Fruit fly (Drosophila melanogaster) whole organism, wandering third instar larva: ENCODE measurements around the gene CG46308.

Source experiments
- Dfd ChIP-seq: fragments of >200 bp; optimal IDR thresholded peaks from 2 replicates; lab custom pipeline; 2017; ENCODE audit warnings: missing biosample characterization, missing genetic modification characterization
- Jra ChIP-seq: sonication (Bioruptor generic); optimal IDR thresholded peaks from 2 replicates; lab custom pipeline; 2016; ENCODE audit warnings: missing biosample characterization, missing genetic modification characterization
- br ChIP-seq: fragments of 200-800 bp; sonication (Bioruptor generic); optimal IDR thresholded peaks from 2 replicates; lab custom pipeline; 2016; ENCODE audit warnings: missing biosample characterization, missing genetic modification characterization
- dl ChIP-seq, 2 experiments: fragments of 175-275, 200-275 bp in 1 of 2; fragments of 200-275 bp in 1 of 2; sonication (Bioruptor generic); optimal IDR thresholded peaks; lab custom pipeline; 2018; ENCODE audit warnings: mild to moderate bottlenecking in 2 of 2, missing biosample characterization in 2 of 2, missing genetic modification characterization in 2 of 2, moderate library complexity in 2 of 2; ENCODE audit not compliant: partially characterized antibody in 2 of 2, insufficient read depth in 1 of 2
- psq ChIP-seq: fragments of 200-800 bp; sonication (Bioruptor generic); optimal IDR thresholded peaks from 3 replicates; lab custom pipeline; 2017; ENCODE audit warnings: missing biosample characterization, mild to moderate bottlenecking, missing genetic modification characterization, moderate library complexity
- woc ChIP-seq: sonication (Bioruptor generic); optimal IDR thresholded peaks from 2 replicates; lab custom pipeline; 2016; ENCODE audit warnings: missing biosample characterization, mild to moderate bottlenecking, missing genetic modification characterization

DNA sequence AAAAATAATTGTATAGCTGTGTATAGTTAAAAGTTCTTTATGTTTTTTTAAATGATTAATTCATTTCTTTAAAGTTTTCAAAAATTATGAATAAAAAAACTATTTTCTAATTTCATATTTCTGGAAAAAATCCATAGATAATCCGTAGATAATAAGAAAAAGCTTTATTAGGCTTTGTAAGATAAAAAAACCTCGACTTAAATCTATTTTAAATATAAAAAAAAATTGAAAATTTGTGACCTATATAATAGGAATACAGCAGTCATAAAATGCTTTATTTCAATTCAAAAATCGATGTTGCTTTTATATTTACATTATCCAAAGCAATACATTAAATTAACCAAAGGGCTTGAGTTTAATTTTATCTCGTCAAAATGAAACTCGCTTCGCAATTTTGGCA is 49.4 kb upstream of the CG46308 start, which contains the start of gene Flad2:
- TF ChIP-seq br (no peak), Dfd (no peak), woc (no peak), dl (GFP tag; optimal IDR thresholded peaks at IDR 0.05; lab: Kevin White, UChicago; ENCODE audit: insufficient read depth in 1 of 2, partially characterized antibody in 2 of 2) (no peak), Jra (GFP tag; lab: Kevin White, UChicago) (no peak), psq (no peak)
